Worm (Caenorhabditis elegans): ENCODE results near the gene ugt-65.

DNA sequence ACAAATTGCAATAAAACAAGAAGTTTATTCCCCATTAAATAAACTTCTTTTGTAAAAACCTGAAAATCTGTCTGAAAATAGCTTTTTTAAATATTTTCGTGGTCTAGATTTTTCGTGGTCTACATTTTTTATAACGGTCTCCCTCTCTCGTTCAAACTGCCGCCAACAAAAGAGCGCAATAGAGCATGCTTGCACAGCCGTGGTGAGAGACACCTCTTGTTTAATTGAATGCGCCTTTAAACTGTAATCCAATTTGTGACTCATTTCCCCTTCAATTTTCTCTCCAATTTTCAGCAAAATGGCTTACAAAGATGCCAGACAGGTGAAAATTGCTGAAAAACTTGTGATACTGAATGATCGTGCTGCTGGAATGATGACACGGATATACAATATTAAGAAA lies 16.3 kb upstream of the ugt-65 start, which contains the start of gene gex-3:
- TF ChIP-seq nhr-12 (tag; optimal IDR thresholded peaks at IDR 0.05) (no peak), elt-1 (tag; optimal IDR thresholded peaks at IDR 0.05) (no peak), nhr-77 (tag; optimal IDR thresholded peaks at IDR 0.05) (no peak), fos-1 (tag; optimal IDR thresholded peaks at IDR 0.05) (peak; percentile 80), lsy-2 (tag; optimal IDR thresholded peaks at IDR 0.05) (peak; percentile 78 to 95), lin-13 (GFP tag; optimal IDR thresholded peaks at IDR 0.05) (peak; percentile 91), nhr-10 (tag; optimal IDR thresholded peaks at IDR 0.05) (no peak), ztf-4 (tag; optimal IDR thresholded peaks at IDR 0.05) (peak; percentile 64), unc-62 (GFP tag; optimal IDR thresholded peaks at IDR 0.05) (no peak), nhr-25 (tag; optimal IDR thresholded peaks at IDR 0.05) (peak; percentile 71), F13H6.1 (tag; optimal IDR thresholded peaks at IDR 0.05) (peak; percentile 48), aly-2 (tag; optimal IDR thresholded peaks at IDR 0.05) (no peak)

All from whole organism, L2 larva.